Fruit fly (Drosophila melanogaster): ENCODE data around the gene ImpL1.

dm6 chr3L:13412886-13413224 is 30.3 kb downstream of the ImpL1 start:
- TF ChIP-seq CG10669 (GFP tag; optimal IDR thresholded peaks at IDR 0.05) = no peak
- TF ChIP-seq CG8119 (GFP tag; IDR thresholded peaks at IDR 0.05) = no peak
- no peak for TF ChIP-seq Sox14 (GFP tag; optimal IDR thresholded peaks at IDR 0.05)
- peak; percentile 43 for TF ChIP-seq CG1621 (tag; optimal IDR thresholded peaks at IDR 0.05)
- no peak for TF ChIP-seq CG11294 (GFP tag; IDR thresholded peaks at IDR 0.05)
- no peak for TF ChIP-seq Lpt (GFP tag; optimal IDR thresholded peaks at IDR 0.05)
- no peak for TF ChIP-seq Hr39 (GFP tag; optimal IDR thresholded peaks at IDR 0.05)
- TF ChIP-seq esn (GFP tag; optimal IDR thresholded peaks at IDR 0.05) = no peak
- TF ChIP-seq CG11762 (GFP tag; optimal IDR thresholded peaks at IDR 0.05; ENCODE audit: insufficient read depth) = no peak
